Fruit fly (Drosophila melanogaster): ENCODE data around the gene Flo2.

The Flo2 gene

dm6 chrX:14909658-14910378 is 70.6 kb downstream of the Flo2 start, which contains the start of gene fiz (continued):
- TF ChIP-seq CG6272 (GFP tag; IDR thresholded peaks at IDR 0.05) (no peak), Dip3 (GFP tag; optimal IDR thresholded peaks at IDR 0.05) (no peak), CoRest (tag; optimal IDR thresholded peaks at IDR 0.05) (no peak), CG34422 (GFP tag; IDR thresholded peaks at IDR 0.05) (no peak), CG5180 (GFP tag; optimal IDR thresholded peaks at IDR 0.05) (no peak), dysf (GFP tag; IDR thresholded peaks at IDR 0.05) (no peak), aop (GFP tag; IDR thresholded peaks at IDR 0.05) (no peak), Myb (GFP tag; optimal IDR thresholded peaks at IDR 0.05) (no peak), trem (tag; optimal IDR thresholded peaks at IDR 0.05) (no peak), CG32767 (GFP tag; IDR thresholded peaks at IDR 0.05) (no peak), CHES-1-like (GFP tag; optimal IDR thresholded peaks at IDR 0.05) (no peak), gfzf (GFP tag; optimal IDR thresholded peaks at IDR 0.05) (no peak), pan (optimal IDR thresholded peaks at IDR 0.05) (no peak), pan (GFP tag; optimal IDR thresholded peaks at IDR 0.05 in 1 of 2, IDR thresholded peaks at IDR 0.05 in 1 of 2) (no peak), CG9797 (GFP tag; optimal IDR thresholded peaks at IDR 0.05) (no peak), wor (GFP tag; IDR thresholded peaks at IDR 0.05) (no peak), CG10366 (GFP tag; IDR thresholded peaks at IDR 0.05) (no peak)

- no peak for TF ChIP-seq CG18764 (GFP tag; optimal IDR thresholded peaks at IDR 0.05)
- no peak for TF ChIP-seq vvl (GFP tag; IDR thresholded peaks at IDR 0.05)
- TF ChIP-seq CTCF (GFP tag; optimal IDR thresholded peaks at IDR 0.05), result peak; percentile 81
- peak; percentile 84 for TF ChIP-seq CG14965 (GFP tag; optimal IDR thresholded peaks at IDR 0.05; ENCODE audit: borderline replicate concordance)
- TF ChIP-seq CG13424 (tag; optimal IDR thresholded peaks at IDR 0.05), result no peak
- TF ChIP-seq Hand (GFP tag; optimal IDR thresholded peaks at IDR 0.05), result no peak
- no peak for TF ChIP-seq Vsx1 (GFP tag; optimal IDR thresholded peaks at IDR 0.05)
- no peak for TF ChIP-seq CG1602 (GFP tag; optimal IDR thresholded peaks at IDR 0.05)
- TF ChIP-seq Rfx (GFP tag; IDR thresholded peaks at IDR 0.05), result 0 out of 2 replicates have a peak, but pooled peaks have one; percentile 15
- TF ChIP-seq hth (optimal IDR thresholded peaks at IDR 0.05), result no peak
- TF ChIP-seq CG11696 (GFP tag; IDR thresholded peaks at IDR 0.05), result no peak
- peak; percentile 75 for TF ChIP-seq Lpt (GFP tag; optimal IDR thresholded peaks at IDR 0.05)
- TF ChIP-seq CG7963 (GFP tag; IDR thresholded peaks at IDR 0.05; ENCODE audit: partially characterized antibody), result no peak
- TF ChIP-seq CG11504 (tag; optimal IDR thresholded peaks at IDR 0.05), result no peak
- TF ChIP-seq sd (tag; optimal IDR thresholded peaks at IDR 0.05), result no peak
- no peak for TF ChIP-seq CG8944 (GFP tag; optimal IDR thresholded peaks at IDR 0.05)
- TF ChIP-seq CG9797 (GFP tag; optimal IDR thresholded peaks at IDR 0.05), result no peak
- 0 out of 2 replicates have a peak, but pooled peaks have one; percentile 34 for TF ChIP-seq CG5953 (GFP tag; IDR thresholded peaks at IDR 0.05)
- TF ChIP-seq PHDP (tag; optimal IDR thresholded peaks at IDR 0.05), result no peak
- no peak for TF ChIP-seq gce (GFP tag; IDR thresholded peaks at IDR 0.05)
- peak; percentile 48 for TF ChIP-seq Med (GFP tag)
- 0 out of 3 replicates have a peak, but pooled peaks have one; percentile 15 for TF ChIP-seq ase (GFP tag; IDR thresholded peaks at IDR 0.05)
- no peak for TF ChIP-seq CG2129 (GFP tag; IDR thresholded peaks at IDR 0.05; ENCODE audit: partially characterized antibody)
- no peak for TF ChIP-seq B-H1 (GFP tag; IDR thresholded peaks at IDR 0.05)
- no peak for TF ChIP-seq CG3407 (GFP tag; optimal IDR thresholded peaks at IDR 0.05)
- 0 out of 2 replicates have a peak, but pooled peaks have one; percentile 39 for TF ChIP-seq Drgx (GFP tag; IDR thresholded peaks at IDR 0.05)
Observed at dm6 chrX:14910464-14911349, 71.5 kb downstream of the Flo2 start, which contains the start of gene CG14406. CG14406 (minus strand) TSS chrX:14910845.
